Worm (Caenorhabditis elegans): ENCODE results near the gene mdl-1.

The mdl-1 gene

DNA sequence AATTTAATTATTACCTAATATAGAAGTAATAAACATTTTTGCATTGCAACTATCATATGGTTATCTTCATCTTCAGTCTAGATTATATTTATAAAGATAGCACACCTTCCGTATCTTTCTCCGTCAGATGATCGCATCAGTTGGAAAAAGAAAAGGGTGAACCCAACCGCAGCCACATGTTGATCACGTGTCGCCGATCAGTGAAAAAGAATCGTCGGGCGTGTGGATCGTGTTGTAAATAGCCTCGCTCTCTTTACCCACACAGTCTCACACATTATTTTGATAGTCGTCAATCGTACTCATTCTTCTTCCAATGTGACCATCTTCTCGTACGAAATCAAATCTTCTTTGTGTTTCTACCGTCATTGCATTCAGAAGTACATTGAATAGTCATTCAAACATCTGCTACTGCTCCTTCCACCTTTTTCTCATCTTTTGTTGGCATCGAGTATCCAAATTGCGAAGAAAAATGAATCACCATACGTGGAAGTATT, 1.7 kb downstream of the mdl-1 start (continued):
- TF ChIP-seq tbp1 (GFP tag; optimal IDR thresholded peaks at IDR 0.05) = peak; percentile 69
- no peak for TF ChIP-seq ceh-79 (tag; optimal IDR thresholded peaks at IDR 0.05)
- TF ChIP-seq F52B5.7 (tag; optimal IDR thresholded peaks at IDR 0.05) = peak; percentile 74
- peak; percentile 97 for TF ChIP-seq ztf-26 (tag; optimal IDR thresholded peaks at IDR 0.05)
- peak; percentile 38; the same call in 1 of the 2 replicates for TF ChIP-seq ceh-100 (GFP tag; IDR thresholded peaks at IDR 0.05)
- peak; percentile 49; the same call in 1 of the 2 replicates for TF ChIP-seq Y95B8A.8 (GFP tag; IDR thresholded peaks at IDR 0.05)
- TF ChIP-seq pbrm-1 (GFP tag; IDR thresholded peaks at IDR 0.05) = peak; percentile 82; the same call in 1 of the 2 replicates
- TF ChIP-seq zfh-2 (GFP tag; conservative IDR thresholded peaks at IDR 0.05) = peak; percentile 45
- no peak for TF ChIP-seq ets-4 (GFP tag; optimal IDR thresholded peaks at IDR 0.05)
- peak; percentile 37 to 60 for TF ChIP-seq let-607 (tag; optimal IDR thresholded peaks at IDR 0.05)
- no peak for TF ChIP-seq Y53F4B.3 (GFP tag; IDR thresholded peaks at IDR 0.05)
- peak; percentile 48 for TF ChIP-seq ztf-3 (GFP tag; optimal IDR thresholded peaks at IDR 0.05)
- no peak for TF ChIP-seq T26A5.8 (tag; optimal IDR thresholded peaks at IDR 0.05)
- TF ChIP-seq akir-1 (GFP tag; optimal IDR thresholded peaks at IDR 0.05) = peak; percentile 41
- TF ChIP-seq atf-7 (tag; optimal IDR thresholded peaks at IDR 0.05) = peak; percentile 95
- TF ChIP-seq egl-44 (GFP tag; IDR thresholded peaks at IDR 0.05) = peak; percentile 89
- TF ChIP-seq ztf-18 (tag; optimal IDR thresholded peaks at IDR 0.05) = peak; percentile 32
- peak; percentile 60 for TF ChIP-seq F10E7.11 (tag; optimal IDR thresholded peaks at IDR 0.05)
- no peak for TF ChIP-seq F57C9.4 (tag; optimal IDR thresholded peaks at IDR 0.05)
- peak; percentile 79 for TF ChIP-seq ceh-27 (GFP tag; optimal IDR thresholded peaks at IDR 0.05)
- peak; percentile 88 for TF ChIP-seq C06A6.2 (GFP tag; conservative IDR thresholded peaks at IDR 0.05)
- peak; percentile 97 for TF ChIP-seq somi-1 (GFP tag; optimal IDR thresholded peaks at IDR 0.05)
- TF ChIP-seq F23B12.7 (tag; optimal IDR thresholded peaks at IDR 0.05; ENCODE audit: insufficient read depth) = peak; percentile 4
- TF ChIP-seq let-526 (GFP tag; IDR thresholded peaks at IDR 0.05) = peak; percentile 61; the same call in 1 of the 2 replicates
- TF ChIP-seq attf-5 (GFP tag; optimal IDR thresholded peaks at IDR 0.05) = peak; percentile 70
- no peak for TF ChIP-seq hlh-12 (tag; optimal IDR thresholded peaks at IDR 0.05)
- peak; percentile 95 for TF ChIP-seq F22D6.2 (tag; optimal IDR thresholded peaks at IDR 0.05)
- peak; percentile 71 for TF ChIP-seq K12H6.12 (tag; optimal IDR thresholded peaks at IDR 0.05)
- peak; percentile 32; the same call in 1 of the 2 replicates for TF ChIP-seq madf-6 (GFP tag; IDR thresholded peaks at IDR 0.05)
- 0 out of 2 replicates have a peak, but pooled peaks have one; percentile 45 for TF ChIP-seq madf-3 (GFP tag; IDR thresholded peaks at IDR 0.05)
- peak; percentile 79 for TF ChIP-seq dox-1 (GFP tag; IDR thresholded peaks at IDR 0.05)
- TF ChIP-seq egrh-3 (GFP tag; IDR thresholded peaks at IDR 0.05) = peak; percentile 8; the same call in 1 of the 2 replicates
- TF ChIP-seq die-1 (tag; optimal IDR thresholded peaks at IDR 0.05) = peak; percentile 71
- peak; percentile 94 for TF ChIP-seq ztf-22 (GFP tag; optimal IDR thresholded peaks at IDR 0.05)
- TF ChIP-seq attf-6 (GFP tag; IDR thresholded peaks at IDR 0.05) = 0 out of 2 replicates have a peak, but pooled peaks have one; percentile 30
- no peak for TF ChIP-seq mes-4 (tag; optimal IDR thresholded peaks at IDR 0.05)
- peak; percentile 88 for TF ChIP-seq nfyb-1 (GFP tag; IDR thresholded peaks at IDR 0.05)
- no peak for TF ChIP-seq fkh-3 (tag; optimal IDR thresholded peaks at IDR 0.05)
- TF ChIP-seq lin-54 (GFP tag; optimal IDR thresholded peaks at IDR 0.05) = peak; percentile 58
- peak; percentile 74 for TF ChIP-seq madf-10 (tag; optimal IDR thresholded peaks at IDR 0.05)
- peak; percentile 84 for TF ChIP-seq lin-26 (GFP tag; IDR thresholded peaks at IDR 0.05)
- peak; percentile 76 for TF ChIP-seq ekl-4 (GFP tag; IDR thresholded peaks at IDR 0.05)
- no peak for TF ChIP-seq snpc-3.4 (tag; optimal IDR thresholded peaks at IDR 0.05)
- TF ChIP-seq cebp-1 (GFP tag; IDR thresholded peaks at IDR 0.05) = peak; percentile 79; the same call in 1 of the 2 replicates
- TF ChIP-seq cebp-1 (tag; optimal IDR thresholded peaks at IDR 0.05) = peak; percentile 93
- peak; percentile 49; the same call in 1 of the 2 replicates for TF ChIP-seq hsf-1 (GFP tag; IDR thresholded peaks at IDR 0.05)
- peak; percentile 92 for TF ChIP-seq lin-40 (tag; optimal IDR thresholded peaks at IDR 0.05)
- TF ChIP-seq ama-1 (optimal IDR thresholded peaks at IDR 0.05) = peak; percentile 94
- TF ChIP-seq ama-1 (GFP tag; optimal IDR thresholded peaks at IDR 0.05) = peak in 1 of 2 experiments; percentile 55

Data from whole organism, young adult.